Worm (Caenorhabditis elegans): ENCODE results near the gene nduf-11.

ce11 chrII:11312223-11312622 is 33.2 kb downstream of the nduf-11 start, which contains the start of gene T24F1.7:
- TF ChIP-seq him-1 (tag; optimal IDR thresholded peaks at IDR 0.05): no peak
- no peak for TF ChIP-seq W03F9.2 (tag; optimal IDR thresholded peaks at IDR 0.05)

Data from whole organism, L4/young adult.